Fruit fly (Drosophila melanogaster) whole organism, embryonic: ENCODE data around the gene CG34136.

Source experiments
- ATbp ChIP-seq: fragments of 200-800 bp; sonication (Bioruptor generic); optimal IDR thresholded peaks from 2 replicates; lab custom pipeline; 2017; ENCODE audit warnings: missing biosample characterization, mild to moderate bottlenecking, missing genetic modification characterization, missing genetic modification reagents
- Aef1 ChIP-seq: fragments of 200-800 bp; sonication (Bioruptor generic); IDR thresholded peaks from 3 replicates; pipeline ENCODE4 v1.3.6; 2022; ENCODE audit warnings: missing biosample characterization, missing genetic modification characterization
- Blimp-1 ChIP-seq: fragments of 200-800 bp; sonication (Bioruptor generic); optimal IDR thresholded peaks from 3 replicates; lab custom pipeline; 2018; ENCODE audit warnings: missing biosample characterization, missing genetic modification characterization, mild to moderate bottlenecking, moderate library complexity, missing genetic modification reagents
- CG10267 ChIP-seq: fragments of 200-800 bp; sonication (Bioruptor generic); optimal IDR thresholded peaks from 2 replicates; lab custom pipeline; 2018; ENCODE audit warnings: missing biosample characterization, mild to moderate bottlenecking, missing genetic modification characterization, moderate library complexity
- CG12769 ChIP-seq: fragments of 200-800 bp; sonication (Bioruptor generic); optimal IDR thresholded peaks from 2 replicates; lab custom pipeline; 2019; ENCODE audit warnings: missing biosample characterization, mild to moderate bottlenecking, missing genetic modification characterization, moderate library complexity
- CG13894 ChIP-seq: fragments of 200-800 bp; sonication (Bioruptor generic); optimal IDR thresholded peaks from 3 replicates; lab custom pipeline; 2018; ENCODE audit warnings: missing biosample characterization, mild to moderate bottlenecking, missing genetic modification characterization, moderate library complexity
- CG15269 ChIP-seq: fragments of 200-800 bp; sonication (Bioruptor generic); optimal IDR thresholded peaks from 2 replicates; lab custom pipeline; 2018; ENCODE audit warnings: missing biosample characterization, mild to moderate bottlenecking, missing genetic modification characterization, moderate library complexity
- CG17328 ChIP-seq: fragments of 200-800 bp; sonication (Bioruptor generic); IDR thresholded peaks from 2 replicates; pipeline ENCODE4 v1.3.6; 2022; ENCODE audit warnings: missing biosample characterization, missing genetic modification characterization
- CG17361 ChIP-seq: fragments of 200-800 bp; sonication (Bioruptor generic); IDR thresholded peaks from 3 replicates; pipeline ENCODE4 v1.3.6; 2022; ENCODE audit warnings: missing biosample characterization, missing genetic modification characterization
- CG2120 ChIP-seq: fragments of 200-800 bp; sonication (Bioruptor generic); optimal IDR thresholded peaks from 3 replicates; lab custom pipeline; 2016; ENCODE audit warnings: missing biosample characterization, missing genetic modification characterization
- CG3065 ChIP-seq: fragments of 200-800 bp; sonication (Bioruptor generic); optimal IDR thresholded peaks from 2 replicates; lab custom pipeline; 2016; ENCODE audit warnings: missing biosample characterization, missing genetic modification characterization
- CG4707 ChIP-seq: fragments of 200-800 bp; sonication (Bioruptor generic); optimal IDR thresholded peaks from 2 replicates; lab custom pipeline; 2018; ENCODE audit warnings: missing biosample characterization, mild to moderate bottlenecking, missing genetic modification characterization, moderate library complexity
- CG4820 ChIP-seq: fragments of 200-800 bp; sonication (Bioruptor generic); optimal IDR thresholded peaks from 3 replicates; lab custom pipeline; 2016; ENCODE audit warnings: missing biosample characterization, missing genetic modification characterization
- CG4854 ChIP-seq: fragments of 200-800 bp; sonication (Bioruptor generic); optimal IDR thresholded peaks from 2 replicates; lab custom pipeline; 2016; ENCODE audit warnings: missing biosample characterization, missing genetic modification characterization, inconsistent platforms
- CG6689 ChIP-seq: fragments of 200-800 bp; sonication (Bioruptor generic); IDR thresholded peaks from 2 replicates; pipeline ENCODE4 v1.3.6; 2022; ENCODE audit warnings: missing biosample characterization, missing genetic modification characterization
- CG7556 ChIP-seq: fragments of 200-800 bp; sonication (Bioruptor generic); optimal IDR thresholded peaks from 2 replicates; lab custom pipeline; 2017; ENCODE audit warnings: missing biosample characterization, mild to moderate bottlenecking, missing genetic modification characterization
- CG7786 ChIP-seq: fragments of 200-800 bp; sonication (Bioruptor generic); optimal IDR thresholded peaks from 2 replicates; lab custom pipeline; 2016; ENCODE audit warnings: missing biosample characterization, missing genetic modification characterization
- CG8478 ChIP-seq: fragments of >200 bp; optimal IDR thresholded peaks from 2 replicates; lab custom pipeline; 2018
- CG9215 ChIP-seq: fragments of 200-800 bp; sonication (Bioruptor generic); IDR thresholded peaks from 2 replicates; pipeline ENCODE4 v1.3.6; 2022; ENCODE audit warnings: missing biosample characterization, missing genetic modification characterization
- CG9437 ChIP-seq: fragments of 200-800 bp; sonication (Bioruptor generic); optimal IDR thresholded peaks from 2 replicates; lab custom pipeline; 2018; ENCODE audit warnings: missing biosample characterization, mild to moderate bottlenecking, missing genetic modification characterization
- CG9727 ChIP-seq: fragments of 200-800 bp; sonication (Bioruptor generic); optimal IDR thresholded peaks from 3 replicates; lab custom pipeline; 2017; ENCODE audit warnings: missing biosample characterization, mild to moderate bottlenecking, missing genetic modification characterization
- Dad ChIP-seq: fragments of 200-800 bp; sonication (Bioruptor generic); optimal IDR thresholded peaks from 3 replicates; lab custom pipeline; 2016; ENCODE audit warnings: missing biosample characterization, missing genetic modification characterization
- Dp ChIP-seq: fragments of 200-800 bp; sonication (Bioruptor generic); optimal IDR thresholded peaks from 2 replicates; lab custom pipeline; 2018; ENCODE audit warnings: missing biosample characterization, mild to moderate bottlenecking, missing genetic modification characterization, moderate library complexity
- Gsc ChIP-seq: fragments of 200-800 bp; sonication (Bioruptor generic); IDR thresholded peaks from 2 replicates; pipeline ENCODE4 v1.3.6; 2022; ENCODE audit warnings: missing biosample characterization, missing genetic modification characterization
- Hmr ChIP-seq: fragments of 200-800 bp; sonication (Bioruptor generic); optimal IDR thresholded peaks from 3 replicates; lab custom pipeline; 2017; ENCODE audit warnings: mild to moderate bottlenecking, missing biosample characterization, missing genetic modification reagents, missing genetic modification characterization
- Hr39 ChIP-seq: fragments of >200 bp; optimal IDR thresholded peaks from 2 replicates; lab custom pipeline; 2017
- Lim3 ChIP-seq: fragments of 200-800 bp; sonication (Bioruptor generic); IDR thresholded peaks from 2 replicates; pipeline ENCODE4 v1.3.6; 2022; ENCODE audit warnings: missing biosample characterization, missing genetic modification characterization
- MESR4 ChIP-seq: fragments of 200-800 bp; sonication (Bioruptor generic); optimal IDR thresholded peaks from 2 replicates; lab custom pipeline; 2018; ENCODE audit warnings: missing biosample characterization, mild to moderate bottlenecking, missing genetic modification characterization, moderate library complexity
- Max ChIP-seq: fragments of 200-800 bp; sonication (Bioruptor generic); optimal IDR thresholded peaks from 2 replicates; lab custom pipeline; 2016; ENCODE audit warnings: missing biosample characterization, mild to moderate bottlenecking, missing genetic modification characterization
- Optix ChIP-seq: fragments of 200-800 bp; sonication (Bioruptor generic); IDR thresholded peaks from 3 replicates; pipeline ENCODE4 v1.3.6; 2022; ENCODE audit warnings: missing biosample characterization, missing genetic modification characterization
- Pdp1 ChIP-seq, 2 experiments: fragments of 200-800 bp; sonication (Bioruptor generic); optimal IDR thresholded peaks; 3 replicates each; lab custom pipeline; 2016; ENCODE audit warnings: missing biosample characterization in 2 of 2, missing genetic modification characterization in 2 of 2, mild to moderate bottlenecking in 1 of 2, moderate library complexity in 1 of 2
- Sox100B ChIP-seq: fragments of 200-800 bp; sonication (Bioruptor generic); optimal IDR thresholded peaks from 3 replicates; lab custom pipeline; 2018; ENCODE audit warnings: missing biosample characterization, mild to moderate bottlenecking, missing genetic modification characterization
- Stat92E ChIP-seq, 3 experiments: fragments of >200 bp in 2 of 3; fragments of 200-800 bp in 1 of 3; sonication (Bioruptor generic) in 1 of 3; optimal IDR thresholded peaks; 2 replicates each; lab custom pipeline; 2017 to 2019; ENCODE audit warnings: missing biosample characterization in 3 of 3, missing genetic modification characterization in 3 of 3, mild to moderate bottlenecking in 1 of 3, moderate library complexity in 1 of 3
- Xbp1 ChIP-seq: fragments of 200-800 bp; sonication (Bioruptor generic); optimal IDR thresholded peaks from 3 replicates; lab custom pipeline; 2016; ENCODE audit warnings: missing biosample characterization, mild to moderate bottlenecking, missing genetic modification characterization
- ac ChIP-seq: fragments of 200-800 bp; sonication (Bioruptor generic); optimal IDR thresholded peaks from 3 replicates; lab custom pipeline; 2017; ENCODE audit warnings: missing biosample characterization, mild to moderate bottlenecking, missing genetic modification characterization
- esg ChIP-seq: fragments of 200-800 bp; sonication (Bioruptor generic); conservative IDR thresholded peaks from 2 replicates; pipeline ENCODE4 v1.3.6; 2022; ENCODE audit warnings: missing biosample characterization, missing genetic modification characterization
- eve ChIP-seq, 2 experiments: fragments of >200 bp; optimal IDR thresholded peaks; 2 replicates each; lab custom pipeline; 2017; ENCODE audit warnings: missing biosample characterization in 2 of 2, missing genetic modification characterization in 2 of 2
- ewg ChIP-seq: fragments of 200-800 bp; sonication (Bioruptor generic); optimal IDR thresholded peaks from 3 replicates; lab custom pipeline; 2017; ENCODE audit warnings: mild to moderate bottlenecking, missing biosample characterization, missing genetic modification reagents, missing genetic modification characterization
- exex ChIP-seq: fragments of 200-800 bp; sonication (Bioruptor generic); optimal IDR thresholded peaks from 4 replicates; lab custom pipeline; 2018; ENCODE audit warnings: missing biosample characterization, mild to moderate bottlenecking, missing genetic modification characterization, moderate library complexity
- grn ChIP-seq: fragments of 200-800 bp; sonication (Bioruptor generic); optimal IDR thresholded peaks from 3 replicates; lab custom pipeline; 2017; ENCODE audit warnings: missing biosample characterization, missing genetic modification characterization
- luna ChIP-seq: fragments of 200-800 bp; sonication (Bioruptor generic); optimal IDR thresholded peaks from 2 replicates; lab custom pipeline; 2016; ENCODE audit warnings: missing biosample characterization, missing genetic modification characterization
- mld ChIP-seq: fragments of 200-800 bp; sonication (Bioruptor generic); IDR thresholded peaks from 3 replicates; pipeline ENCODE4 v1.3.6; 2022; ENCODE audit warnings: missing biosample characterization, missing genetic modification characterization; ENCODE audit not compliant: partially characterized antibody
- nau ChIP-seq: fragments of 200-800 bp; sonication (Bioruptor generic); optimal IDR thresholded peaks from 3 replicates; lab custom pipeline; 2017; ENCODE audit warnings: missing biosample characterization, mild to moderate bottlenecking, missing genetic modification characterization, missing genetic modification reagents
- onecut ChIP-seq: fragments of 200-800 bp; sonication (Bioruptor generic); IDR thresholded peaks from 2 replicates; pipeline ENCODE4 v1.3.6; 2022; ENCODE audit warnings: missing biosample characterization, missing genetic modification characterization
- otp ChIP-seq: fragments of 200-800 bp; sonication (Bioruptor generic); IDR thresholded peaks from 3 replicates; pipeline ENCODE4, ENCODE4 v1.3.6; 2022; ENCODE audit warnings: missing biosample characterization, missing genetic modification characterization
- prd ChIP-seq, 3 experiments: fragments of >200 bp in 2 of 3; fragments of 200-800 bp in 1 of 3; sonication (Bioruptor generic) in 1 of 3; optimal IDR thresholded peaks in 2 of 3; IDR thresholded peaks in 1 of 3; 2 replicates in 2 of 3; 3 replicates in 1 of 3; pipeline versions ENCODE4 v1.3.6 to Lab custom; 2017 to 2022; ENCODE audit warnings: missing biosample characterization in 1 of 3, missing genetic modification characterization in 1 of 3
- ranshi ChIP-seq: fragments of 200-800 bp; sonication (Bioruptor generic); IDR thresholded peaks from 2 replicates; pipeline ENCODE4 v1.3.6; 2022; ENCODE audit warnings: missing biosample characterization, missing genetic modification characterization
- sisA ChIP-seq: fragments of 200-800 bp; sonication (Bioruptor generic); IDR thresholded peaks from 2 replicates; pipeline ENCODE4 v1.3.6; 2022; ENCODE audit warnings: missing biosample characterization, missing genetic modification characterization
- trem ChIP-seq: fragments of 200-800 bp; optimal IDR thresholded peaks from 3 replicates; lab custom pipeline; 2019; ENCODE audit warnings: missing biosample characterization, mild to moderate bottlenecking, missing genetic modification characterization, moderate library complexity
- yki ChIP-seq: fragments of >200 bp; optimal IDR thresholded peaks from 3 replicates; lab custom pipeline; 2018
- zfh2 ChIP-seq: fragments of 200-800 bp; sonication (Bioruptor generic); optimal IDR thresholded peaks from 2 replicates; lab custom pipeline; 2016; ENCODE audit warnings: missing biosample characterization, missing genetic modification characterization

Gene CG34136

dm6 chr2L:21142972-21143385 lies 46.3 kb downstream of the CG34136 start, which contains the start of gene pths (continued):
- TF ChIP-seq prd (optimal IDR thresholded peaks at IDR 0.05; lab: Kevin White, UChicago) (no peak), prd (GFP tag; IDR thresholded peaks at IDR 0.05; lab: Robert Waterston, UW) (peak; percentile 75), CG7556 (GFP tag; lab: Kevin White, UChicago) (no peak), CG4820 (GFP tag; lab: Kevin White, UChicago) (peak; percentile 50), Dad (no peak), Hmr (GFP tag; lab: Kevin White, UChicago) (peak; percentile 65), otp (GFP tag; lab: Robert Waterston, UW) (no peak), sisA (GFP tag; lab: Robert Waterston, UW) (peak; percentile 68), ewg (GFP tag; lab: Kevin White, UChicago) (no peak), Dp (GFP tag; lab: Kevin White, UChicago) (peak; percentile 23), yki (no peak), Optix (no peak), CG17361 (peak; percentile 44; the same call in 2 of the 3 replicates), CG13894 (tag; lab: Kevin White, UChicago) (peak; percentile 52), zfh2 (GFP tag; lab: Kevin White, UChicago) (peak; percentile 30), esg (peak; percentile 14; the same call in 1 of the 2 replicates), CG15269 (tag; lab: Kevin White, UChicago) (no peak), Sox100B (GFP tag; lab: Kevin White, UChicago) (no peak), CG6689 (GFP tag; lab: Robert Waterston, UW) (peak; percentile 50; the same call in 1 of the 2 replicates), exex (no peak), mld (no peak; the same call in 2 of the 3 replicates), CG10267 (peak; percentile 48), CG4707 (GFP tag; lab: Kevin White, UChicago) (no peak), MESR4 (GFP tag; lab: Kevin White, UChicago) (peak; percentile 97), Aef1 (GFP tag; lab: Robert Waterston, UW) (peak; percentile 23; the same call in 1 of the 3 replicates), CG17328 (GFP tag; lab: Robert Waterston, UW) (0 out of 2 replicates have a peak, but pooled peaks have one; percentile 28), Gsc (GFP tag; lab: Robert Waterston, UW) (no peak), trem (tag; lab: Kevin White, UChicago) (peak; percentile 61), CG7786 (GFP tag; lab: Kevin White, UChicago) (peak; percentile 38), Pdp1 (GFP tag; optimal IDR thresholded peaks at IDR 0.05; lab: Kevin White, UChicago) (peak; percentile 57 to 62), CG12769 (tag; lab: Kevin White, UChicago) (peak; percentile 70), Max (GFP tag; lab: Kevin White, UChicago) (peak; percentile 85), ATbp (GFP tag; lab: Kevin White, UChicago) (no peak), CG4854 (no peak), CG9437 (no peak), eve (GFP tag; optimal IDR thresholded peaks at IDR 0.05; lab: Kevin White, UChicago) (no peak), onecut (no peak), CG8478 (no peak), ranshi (GFP tag; lab: Robert Waterston, UW) (0 out of 2 replicates have a peak, but pooled peaks have one; percentile 41), nau (GFP tag; lab: Kevin White, UChicago) (no peak), CG3065 (GFP tag; lab: Kevin White, UChicago) (no peak), CG9727 (no peak), CG9215 (no peak), Hr39 (lab: Kevin White, UChicago) (no peak), Lim3 (no peak), Stat92E (GFP tag; optimal IDR thresholded peaks at IDR 0.05; lab: Kevin White, UChicago) (no peak), Xbp1 (GFP tag; lab: Kevin White, UChicago) (peak; percentile 74), Blimp-1 (GFP tag; lab: Kevin White, UChicago) (no peak), grn (GFP tag; lab: Kevin White, UChicago) (peak; percentile 45), luna (no peak), CG2120 (GFP tag; lab: Kevin White, UChicago) (peak; percentile 72), ac (GFP tag; lab: Kevin White, UChicago) (no peak)
